Fruit fly (Drosophila melanogaster) whole organism, embryonic: Measurements from ENCODE around the gene Trhn.

Experiments used
- B-H1 ChIP-seq: fragments of 200-800 bp; sonication (Bioruptor generic); IDR thresholded peaks from 3 replicates; pipeline ENCODE4 v1.3.6; 2022; ENCODE audit warnings: missing biosample characterization, missing genetic modification characterization
- Blimp-1 ChIP-seq: fragments of 200-800 bp; sonication (Bioruptor generic); optimal IDR thresholded peaks from 3 replicates; lab custom pipeline; 2018; ENCODE audit warnings: missing biosample characterization, missing genetic modification characterization, mild to moderate bottlenecking, moderate library complexity, missing genetic modification reagents
- CG1024 ChIP-seq: fragments of 200-800 bp; sonication (Bioruptor generic); IDR thresholded peaks from 2 replicates; pipeline ENCODE4 v1.3.6; 2022; ENCODE audit warnings: missing biosample characterization, missing genetic modification characterization
- CG11398 ChIP-seq: fragments of 200-800 bp; sonication (Bioruptor generic); optimal IDR thresholded peaks from 2 replicates; lab custom pipeline; 2016; ENCODE audit warnings: missing biosample characterization, missing genetic modification characterization
- CG11695 ChIP-seq: fragments of 200-800 bp; sonication (Bioruptor generic); IDR thresholded peaks from 3 replicates; pipeline ENCODE4 v1.3.6; 2022; ENCODE audit warnings: missing biosample characterization, missing genetic modification characterization
- CG13424 ChIP-seq: fragments of 200-800 bp; sonication (Bioruptor generic); optimal IDR thresholded peaks from 2 replicates; lab custom pipeline; 2019; ENCODE audit warnings: missing biosample characterization, mild to moderate bottlenecking, missing genetic modification characterization, moderate library complexity
- CG14014 ChIP-seq: fragments of 200-800 bp; sonication (Bioruptor generic); IDR thresholded peaks from 2 replicates; pipeline ENCODE4 v1.3.6; 2022; ENCODE audit warnings: missing biosample characterization, missing genetic modification characterization
- CG15696 ChIP-seq: fragments of 200-800 bp; sonication (Bioruptor generic); optimal IDR thresholded peaks from 2 replicates; lab custom pipeline; 2019; ENCODE audit warnings: missing biosample characterization, mild to moderate bottlenecking, missing genetic modification characterization, moderate library complexity
- CG16779 ChIP-seq: fragments of 200-800 bp; sonication (Bioruptor generic); IDR thresholded peaks from 2 replicates; pipeline ENCODE4 v1.3.6; 2022; ENCODE audit warnings: missing biosample characterization, missing genetic modification characterization
- CG1832 ChIP-seq: fragments of 200-800 bp; sonication (Bioruptor generic); optimal IDR thresholded peaks from 2 replicates; lab custom pipeline; 2017; ENCODE audit warnings: missing biosample characterization, mild to moderate bottlenecking, missing genetic modification characterization, inconsistent platforms
- CG3163 ChIP-seq: fragments of 200-800 bp; sonication (Bioruptor generic); optimal IDR thresholded peaks from 3 replicates; lab custom pipeline; 2016; ENCODE audit warnings: missing biosample characterization, missing genetic modification characterization
- CG32532 ChIP-seq: fragments of 200-800 bp; sonication (Bioruptor generic); IDR thresholded peaks from 2 replicates; pipeline ENCODE4 v1.3.6; 2022; ENCODE audit warnings: missing biosample characterization, missing genetic modification characterization
- CG3407 ChIP-seq: fragments of 200-800 bp; sonication (Bioruptor generic); optimal IDR thresholded peaks from 2 replicates; lab custom pipeline; 2018; ENCODE audit warnings: missing biosample characterization, mild to moderate bottlenecking, missing genetic modification characterization
- CG3726 ChIP-seq: fragments of 200-800 bp; sonication (Bioruptor generic); IDR thresholded peaks from 3 replicates; pipeline ENCODE4, ENCODE4 v1.3.6; 2022; ENCODE audit warnings: missing biosample characterization, missing genetic modification characterization
- CG42726 ChIP-seq: fragments of 200-800 bp; sonication (Bioruptor generic); IDR thresholded peaks from 2 replicates; pipeline ENCODE4 v1.3.6; 2022; ENCODE audit warnings: missing biosample characterization, missing genetic modification characterization; ENCODE audit not compliant: partially characterized antibody
- CG4854 ChIP-seq: fragments of 200-800 bp; sonication (Bioruptor generic); optimal IDR thresholded peaks from 2 replicates; lab custom pipeline; 2016; ENCODE audit warnings: missing biosample characterization, missing genetic modification characterization, inconsistent platforms
- CG6272 ChIP-seq: fragments of 200-800 bp; sonication (Bioruptor generic); IDR thresholded peaks from 2 replicates; pipeline ENCODE4 v1.3.6; 2022; ENCODE audit warnings: missing biosample characterization, missing genetic modification characterization
- CG7372 ChIP-seq: fragments of 200-800 bp; sonication (Bioruptor generic); IDR thresholded peaks from 2 replicates; pipeline ENCODE4 v1.3.6; 2022; ENCODE audit warnings: missing biosample characterization, missing genetic modification characterization
- CG7839 ChIP-seq: fragments of 200-800 bp; sonication (Bioruptor generic); optimal IDR thresholded peaks from 3 replicates; lab custom pipeline; 2018; ENCODE audit warnings: missing biosample characterization, mild to moderate bottlenecking, missing genetic modification characterization, moderate library complexity
- CG8924 ChIP-seq: fragments of 200-800 bp; optimal IDR thresholded peaks from 3 replicates; lab custom pipeline; 2019; ENCODE audit warnings: missing biosample characterization, mild to moderate bottlenecking, missing genetic modification characterization, moderate library complexity
- Doc2 ChIP-seq: fragments of 200-800 bp; sonication (Bioruptor generic); IDR thresholded peaks from 2 replicates; pipeline ENCODE4 v1.3.6; 2022; ENCODE audit warnings: missing biosample characterization, missing genetic modification characterization
- E2f1 ChIP-seq: fragments of 200-800 bp; sonication (Bioruptor generic); IDR thresholded peaks from 2 replicates; pipeline ENCODE4 v1.3.6; 2022; ENCODE audit warnings: missing biosample characterization, missing genetic modification characterization
- HHEX ChIP-seq: fragments of 200-800 bp; sonication (Bioruptor generic); optimal IDR thresholded peaks from 3 replicates; lab custom pipeline; 2017; ENCODE audit warnings: missing biosample characterization, mild to moderate bottlenecking, missing genetic modification characterization, missing genetic modification reagents
- HLH54F ChIP-seq: fragments of 200-800 bp; sonication (Bioruptor generic); optimal IDR thresholded peaks from 3 replicates; lab custom pipeline; 2016; ENCODE audit warnings: missing biosample characterization, missing genetic modification characterization
- NFAT ChIP-seq: fragments of 200-800 bp; sonication (Bioruptor generic); IDR thresholded peaks from 2 replicates; pipeline ENCODE4 v1.3.6; 2022; ENCODE audit warnings: missing biosample characterization, missing genetic modification characterization
- Nf-YB ChIP-seq: fragments of 200-800 bp; sonication (Bioruptor generic); optimal IDR thresholded peaks from 3 replicates; lab custom pipeline; 2019; ENCODE audit warnings: missing biosample characterization, mild to moderate bottlenecking, missing genetic modification characterization, moderate library complexity
- Stat92E ChIP-seq, 3 experiments: fragments of >200 bp in 2 of 3; fragments of 200-800 bp in 1 of 3; sonication (Bioruptor generic) in 1 of 3; optimal IDR thresholded peaks; 2 replicates each; lab custom pipeline; 2017 to 2019; ENCODE audit warnings: missing biosample characterization in 3 of 3, missing genetic modification characterization in 3 of 3, mild to moderate bottlenecking in 1 of 3, moderate library complexity in 1 of 3
- Taf1 ChIP-seq: fragments of 200-800 bp; sonication (Bioruptor generic); IDR thresholded peaks from 2 replicates; pipeline ENCODE4 v1.3.6; 2022; ENCODE audit warnings: missing biosample characterization, missing genetic modification characterization
- bowl ChIP-seq: fragments of 200-800 bp; sonication (Bioruptor generic); IDR thresholded peaks from 2 replicates; pipeline ENCODE4 v1.3.6; 2022; ENCODE audit warnings: missing biosample characterization, missing genetic modification characterization
- croc ChIP-seq: fragments of 200-800 bp; sonication (Bioruptor generic); conservative IDR thresholded peaks from 3 replicates; pipeline ENCODE4 v1.3.6; 2022; ENCODE audit warnings: missing biosample characterization, missing genetic modification characterization
- dmrt11E ChIP-seq: fragments of 200-800 bp; sonication (Bioruptor generic); optimal IDR thresholded peaks from 3 replicates; lab custom pipeline; 2018; ENCODE audit warnings: missing biosample characterization, mild to moderate bottlenecking, missing genetic modification characterization, moderate library complexity
- dmrt99B ChIP-seq: fragments of 200-800 bp; sonication (Bioruptor generic); optimal IDR thresholded peaks from 2 replicates; lab custom pipeline; 2018; ENCODE audit warnings: missing biosample characterization, mild to moderate bottlenecking, missing genetic modification characterization, moderate library complexity
- fu2 ChIP-seq: fragments of 200-800 bp; sonication (Bioruptor generic); optimal IDR thresholded peaks from 2 replicates; lab custom pipeline; 2016; ENCODE audit warnings: missing biosample characterization, missing genetic modification characterization
- gcm2 ChIP-seq: fragments of 200-800 bp; sonication (Bioruptor generic); optimal IDR thresholded peaks from 2 replicates; lab custom pipeline; 2016; ENCODE audit warnings: missing biosample characterization, missing genetic modification characterization
- grn ChIP-seq: fragments of 200-800 bp; sonication (Bioruptor generic); optimal IDR thresholded peaks from 3 replicates; lab custom pipeline; 2017; ENCODE audit warnings: missing biosample characterization, missing genetic modification characterization
- ham ChIP-seq: fragments of 200-800 bp; sonication (Bioruptor generic); IDR thresholded peaks from 2 replicates; pipeline ENCODE4 v1.3.6; 2022; ENCODE audit warnings: missing biosample characterization, missing genetic modification characterization
- hb ChIP-seq: fragments of 200-800 bp; sonication (Bioruptor generic); IDR thresholded peaks from 3 replicates; pipeline ENCODE4 v1.3.6; 2022; ENCODE audit warnings: missing biosample characterization, missing genetic modification characterization; ENCODE audit not compliant: partially characterized antibody
- hbn ChIP-seq: fragments of 200-800 bp; sonication (Bioruptor generic); IDR thresholded peaks from 2 replicates; pipeline ENCODE4 v1.3.6; 2022; ENCODE audit warnings: missing biosample characterization, missing genetic modification characterization; ENCODE audit not compliant: partially characterized antibody
- ind ChIP-seq: fragments of 200-800 bp; sonication (Bioruptor generic); optimal IDR thresholded peaks from 3 replicates; lab custom pipeline; 2016; ENCODE audit warnings: missing biosample characterization, missing genetic modification characterization
- nerfin-2 ChIP-seq: fragments of 200-800 bp; sonication (Bioruptor generic); IDR thresholded peaks from 2 replicates; pipeline ENCODE4 v1.3.6; 2022; ENCODE audit warnings: missing biosample characterization, missing genetic modification characterization; ENCODE audit not compliant: partially characterized antibody
- org-1 ChIP-seq: fragments of 200-800 bp; sonication (Bioruptor generic); optimal IDR thresholded peaks from 2 replicates; lab custom pipeline; 2017; ENCODE audit warnings: missing biosample characterization, missing genetic modification characterization
- psq ChIP-seq: fragments of 200-800 bp; sonication (Bioruptor generic); optimal IDR thresholded peaks from 2 replicates; lab custom pipeline; 2017; ENCODE audit warnings: missing biosample characterization, missing genetic modification characterization
- repo ChIP-seq: fragments of 200-800 bp; sonication (Bioruptor generic); optimal IDR thresholded peaks from 2 replicates; lab custom pipeline; 2016; ENCODE audit warnings: missing biosample characterization, missing genetic modification characterization
- scrt ChIP-seq: fragments of 200-800 bp; sonication (Bioruptor generic); optimal IDR thresholded peaks from 2 replicates; lab custom pipeline; 2018; ENCODE audit warnings: missing biosample characterization, mild to moderate bottlenecking, missing genetic modification characterization, moderate library complexity
- sob ChIP-seq: fragments of 200-800 bp; sonication (Bioruptor generic); IDR thresholded peaks from 2 replicates; pipeline ENCODE4 v1.3.6; 2022; ENCODE audit warnings: missing biosample characterization, missing genetic modification characterization
- sr ChIP-seq: fragments of 200-800 bp; sonication (Bioruptor generic); IDR thresholded peaks from 3 replicates; pipeline ENCODE4 v1.3.6; 2022; ENCODE audit warnings: missing biosample characterization, missing genetic modification characterization
- tna ChIP-seq: fragments of 200-800 bp; sonication (Bioruptor generic); IDR thresholded peaks from 2 replicates; pipeline ENCODE4 v1.3.6; 2022; ENCODE audit warnings: missing biosample characterization, missing genetic modification characterization; ENCODE audit not compliant: partially characterized antibody
- toy ChIP-seq: fragments of 200-800 bp; sonication (Bioruptor generic); IDR thresholded peaks from 2 replicates; pipeline ENCODE4 v1.3.6; 2022; ENCODE audit warnings: missing biosample characterization, missing genetic modification characterization

Trhn gene

DNA sequence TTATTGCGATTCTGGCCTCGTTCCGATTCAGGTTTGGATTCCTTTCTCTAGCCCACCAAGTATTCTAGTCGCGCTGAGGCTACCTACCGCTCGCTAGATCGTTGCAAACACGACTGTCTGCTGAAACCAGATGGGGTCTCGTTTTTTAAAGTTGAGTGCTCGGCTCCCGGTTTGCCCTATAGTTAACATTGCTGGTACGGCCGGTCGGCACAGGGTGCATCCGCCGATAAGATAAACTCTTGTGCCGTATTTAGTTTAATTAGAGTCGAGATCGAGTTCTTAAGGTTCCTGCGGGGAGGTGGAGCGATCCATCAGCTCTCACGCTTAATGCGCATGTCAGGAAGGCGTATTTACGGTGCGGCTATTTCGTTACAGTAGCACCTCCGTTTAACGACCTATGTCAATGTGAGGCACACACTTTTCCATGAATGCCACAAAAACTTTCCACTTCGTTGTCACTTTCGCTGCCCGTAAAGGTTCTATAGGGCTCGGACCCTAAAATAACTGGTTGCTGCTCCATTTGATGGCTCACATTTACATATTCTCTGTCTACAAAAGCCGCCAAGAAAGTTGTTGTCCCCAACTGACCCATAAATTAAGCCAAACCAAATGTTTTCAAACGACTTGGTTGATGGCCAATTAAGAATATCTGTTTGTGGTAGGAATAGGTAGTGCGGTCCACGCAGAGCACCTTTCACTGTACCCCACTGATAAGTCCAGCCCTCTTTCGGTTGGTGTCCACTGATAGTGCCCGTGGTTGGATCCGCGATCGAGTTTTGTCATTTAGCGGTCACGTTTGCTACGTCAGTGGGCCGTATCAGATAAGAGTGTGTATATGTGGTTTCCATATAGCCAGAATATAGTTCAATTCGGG is 11.9 kb upstream of the Trhn start, which contains the start of gene CG9119 (continued):
- TF ChIP-seq Doc2 (GFP tag; lab: Robert Waterston, UW): no peak
- no peak for TF ChIP-seq CG1024 (GFP tag; lab: Robert Waterston, UW)
- TF ChIP-seq bowl: no peak
- no peak for TF ChIP-seq CG1832 (GFP tag; lab: Kevin White, UChicago)
- no peak for TF ChIP-seq CG11398 (GFP tag; lab: Kevin White, UChicago)
- peak; percentile 100 for TF ChIP-seq Blimp-1
- no peak for TF ChIP-seq CG3407 (GFP tag; lab: Kevin White, UChicago)
- TF ChIP-seq ind (GFP tag; lab: Kevin White, UChicago): peak; percentile 80
- peak; percentile 32; the same call in 1 of the 2 replicates for TF ChIP-seq Taf1 (GFP tag; lab: Robert Waterston, UW)
- TF ChIP-seq HHEX (GFP tag; lab: Kevin White, UChicago): peak; percentile 75
- TF ChIP-seq CG8924 (tag; lab: Kevin White, UChicago): peak; percentile 68
- peak; percentile 80 for TF ChIP-seq org-1 (GFP tag; lab: Kevin White, UChicago)
- TF ChIP-seq CG7839 (tag; lab: Kevin White, UChicago): peak; percentile 77
- no peak; the same call in 2 of the 3 replicates for TF ChIP-seq sr (GFP tag; lab: Robert Waterston, UW)
- TF ChIP-seq scrt: peak; percentile 53
- peak; percentile 58 for TF ChIP-seq grn (GFP tag; lab: Kevin White, UChicago)
- TF ChIP-seq CG16779: no peak
- TF ChIP-seq sob (GFP tag; lab: Robert Waterston, UW): peak; percentile 38; the same call in 1 of the 2 replicates
- no peak for TF ChIP-seq toy (GFP tag; lab: Robert Waterston, UW)
- peak; percentile 64 for TF ChIP-seq fu2 (GFP tag; lab: Kevin White, UChicago)
- no peak for TF ChIP-seq CG6272
- TF ChIP-seq HLH54F (GFP tag; lab: Kevin White, UChicago): peak; percentile 64
- no peak for TF ChIP-seq E2f1 (GFP tag; lab: Robert Waterston, UW)
- peak; percentile 16 for TF ChIP-seq dmrt11E (tag; lab: Kevin White, UChicago)
- no peak for TF ChIP-seq Stat92E (GFP tag; optimal IDR thresholded peaks at IDR 0.05; lab: Kevin White, UChicago)
- TF ChIP-seq hb (GFP tag; lab: Robert Waterston, UW): no peak
- TF ChIP-seq CG3163: peak; percentile 20
- TF ChIP-seq CG32532 (GFP tag; lab: Robert Waterston, UW): no peak; the same call in none of the 2 replicates
- 0 out of 2 replicates have a peak, but pooled peaks have one; percentile 14 for TF ChIP-seq CG42726
- no peak; the same call in 2 of the 3 replicates for TF ChIP-seq croc
- peak; percentile 55; the same call in 2 of the 3 replicates for TF ChIP-seq CG11695 (GFP tag; lab: Robert Waterston, UW)
- TF ChIP-seq CG7372 (GFP tag; lab: Robert Waterston, UW): 0 out of 2 replicates have a peak, but pooled peaks have one; percentile 26
- no peak for TF ChIP-seq gcm2 (GFP tag; lab: Kevin White, UChicago)
- no peak for TF ChIP-seq psq
- peak; percentile 12 for TF ChIP-seq CG15696 (tag; lab: Kevin White, UChicago)
- TF ChIP-seq dmrt99B (tag; lab: Kevin White, UChicago): peak; percentile 75
- peak; percentile 55; the same call in 1 of the 2 replicates for TF ChIP-seq CG14014 (GFP tag; lab: Robert Waterston, UW)
- TF ChIP-seq CG13424: peak; percentile 65
- TF ChIP-seq CG3726 (GFP tag; lab: Robert Waterston, UW): 0 out of 3 replicates have a peak, but pooled peaks have one; percentile 41
- 0 out of 3 replicates have a peak, but pooled peaks have one; percentile 30 for TF ChIP-seq B-H1 (GFP tag; lab: Robert Waterston, UW)
- no peak for TF ChIP-seq nerfin-2 (GFP tag; lab: Robert Waterston, UW)
- peak; percentile 10 for TF ChIP-seq Nf-YB (GFP tag; lab: Kevin White, UChicago)
- TF ChIP-seq NFAT: no peak
- no peak; the same call in 1 of the 2 replicates for TF ChIP-seq ham (GFP tag; lab: Robert Waterston, UW)
- TF ChIP-seq tna (GFP tag; lab: Robert Waterston, UW): no peak
- no peak for TF ChIP-seq hbn
- no peak for TF ChIP-seq repo (GFP tag; lab: Kevin White, UChicago)
- no peak for TF ChIP-seq CG4854 (GFP tag; lab: Kevin White, UChicago)
